Worm (Caenorhabditis elegans) whole organism, L3 larva: Measurements from ENCODE around the gene C05C8.7.

Source experiments
- R02D3.7 ChIP-seq: fragments of 150-350 bp; optimal IDR thresholded peaks from 2 replicates; lab custom pipeline; 2014; ENCODE audit warnings: missing biosample characterization, missing genetic modification characterization
- ZK546.5 ChIP-seq: sonication (generic microtip); optimal IDR thresholded peaks from 2 replicates; lab custom pipeline; 2017; ENCODE audit warnings: missing biosample characterization, missing genetic modification characterization
- aly-2 ChIP-seq: fragments of 150-350 bp; optimal IDR thresholded peaks from 2 replicates; lab custom pipeline; 2014; ENCODE audit warnings: missing biosample characterization, missing genetic modification characterization
- ama-1 ChIP-seq: fragments of 150-350 bp; optimal IDR thresholded peaks from 2 replicates; lab custom pipeline; 2018
- ceh-16 ChIP-seq: sonication (generic microtip); optimal IDR thresholded peaks from 2 replicates; lab custom pipeline; 2017; ENCODE audit warnings: missing biosample characterization, missing genetic modification characterization
- ceh-82 ChIP-seq: fragments of 150-350 bp; optimal IDR thresholded peaks from 2 replicates; lab custom pipeline; 2014; ENCODE audit warnings: missing biosample characterization, missing genetic modification characterization
- ceh-9 ChIP-seq: sonication (generic microtip); optimal IDR thresholded peaks from 2 replicates; lab custom pipeline; 2018; ENCODE audit warnings: missing biosample characterization, missing genetic modification characterization
- daf-12 ChIP-seq: fragments of 150-350 bp; optimal IDR thresholded peaks from 2 replicates; lab custom pipeline; 2014; ENCODE audit warnings: missing biosample characterization, missing genetic modification reagents, missing genetic modification characterization
- egl-27 ChIP-seq: sonication (generic microtip); optimal IDR thresholded peaks from 4 replicates; lab custom pipeline; 2017; ENCODE audit warnings: missing biosample characterization, missing genetic modification reagents, missing genetic modification characterization
- elt-1 ChIP-seq: fragments of 150-350 bp; optimal IDR thresholded peaks from 2 replicates; lab custom pipeline; 2014; ENCODE audit warnings: missing biosample characterization, missing genetic modification characterization
- elt-2 ChIP-seq: sonication (generic microtip); optimal IDR thresholded peaks from 2 replicates; lab custom pipeline; 2016; ENCODE audit warnings: missing genetic modification reagents, mild to moderate bottlenecking, missing genetic modification characterization, missing compliant biosample characterization
- elt-3 ChIP-seq, 3 experiments: fragments of 150-350 bp in 1 of 3; sonication (generic microtip) in 2 of 3; optimal IDR thresholded peaks; 2 replicates in 2 of 3; 4 replicates in 1 of 3; lab custom pipeline; 2014 to 2017; ENCODE audit warnings: missing biosample characterization in 3 of 3, missing genetic modification characterization in 3 of 3
- eor-1 ChIP-seq, 2 experiments: fragments of 150-350 bp; optimal IDR thresholded peaks; 2 replicates each; lab custom pipeline; 2014 to 2018; ENCODE audit warnings: missing biosample characterization in 2 of 2, missing genetic modification characterization in 2 of 2
- fkh-10 ChIP-seq: sonication (generic microtip); optimal IDR thresholded peaks from 2 replicates; lab custom pipeline; 2017; ENCODE audit warnings: missing biosample characterization, missing genetic modification reagents, missing genetic modification characterization
- fkh-2 ChIP-seq: fragments of 150-350 bp; optimal IDR thresholded peaks from 2 replicates; lab custom pipeline; 2014; ENCODE audit warnings: missing biosample characterization, missing genetic modification reagents, missing genetic modification characterization
- fos-1 ChIP-seq: fragments of 150-350 bp; optimal IDR thresholded peaks from 2 replicates; lab custom pipeline; 2014; ENCODE audit warnings: missing biosample characterization, missing genetic modification characterization
- hmg-11 ChIP-seq: sonication (generic microtip); optimal IDR thresholded peaks from 2 replicates; lab custom pipeline; 2016; ENCODE audit warnings: missing genetic modification characterization, missing compliant biosample characterization
- jun-1 ChIP-seq: fragments of 150-350 bp; optimal IDR thresholded peaks from 2 replicates; lab custom pipeline; 2014; ENCODE audit warnings: missing biosample characterization, missing genetic modification reagents, missing genetic modification characterization
- lin-15B ChIP-seq: fragments of 150-350 bp; optimal IDR thresholded peaks from 2 replicates; lab custom pipeline; 2014; ENCODE audit warnings: missing biosample characterization, missing genetic modification characterization
- lin-39 ChIP-seq: fragments of 150-350 bp; optimal IDR thresholded peaks from 2 replicates; lab custom pipeline; 2018; ENCODE audit warnings: missing biosample characterization, missing genetic modification reagents, missing genetic modification characterization
- lsy-12 ChIP-seq: sonication (generic microtip); optimal IDR thresholded peaks from 2 replicates; lab custom pipeline; 2016; ENCODE audit warnings: mild to moderate bottlenecking, missing genetic modification characterization, missing compliant biosample characterization
- mdl-1 ChIP-seq: fragments of 150-350 bp; optimal IDR thresholded peaks from 2 replicates; lab custom pipeline; 2014; ENCODE audit warnings: missing biosample characterization, missing genetic modification characterization
- mml-1 ChIP-seq: fragments of 150-350 bp; sonication (generic microtip); optimal IDR thresholded peaks from 3 replicates; lab custom pipeline; 2014; ENCODE audit warnings: missing biosample characterization, missing genetic modification characterization
- nfya-1 ChIP-seq: sonication (generic microtip); optimal IDR thresholded peaks from 2 replicates; lab custom pipeline; 2017; ENCODE audit warnings: missing genetic modification characterization, mild to moderate bottlenecking, missing compliant biosample characterization, antibody characterized with exemption, moderate library complexity; ENCODE audit not compliant: insufficient read depth
- nhr-23 ChIP-seq: fragments of 150-350 bp; optimal IDR thresholded peaks from 2 replicates; lab custom pipeline; 2014; ENCODE audit warnings: missing biosample characterization, missing genetic modification reagents, missing genetic modification characterization
- nhr-237 ChIP-seq: fragments of 150-350 bp; optimal IDR thresholded peaks from 2 replicates; lab custom pipeline; 2014; ENCODE audit warnings: missing biosample characterization, missing genetic modification characterization
- nhr-25 ChIP-seq: sonication (generic microtip); optimal IDR thresholded peaks from 2 replicates; lab custom pipeline; 2017; ENCODE audit warnings: missing biosample characterization, missing genetic modification characterization
- nhr-28 ChIP-seq: fragments of 150-350 bp; optimal IDR thresholded peaks from 2 replicates; lab custom pipeline; 2014; ENCODE audit warnings: missing biosample characterization, missing genetic modification characterization
- nhr-43 ChIP-seq: sonication (generic microtip); optimal IDR thresholded peaks from 2 replicates; lab custom pipeline; 2016; ENCODE audit warnings: mild to moderate bottlenecking, missing genetic modification characterization, missing compliant biosample characterization; ENCODE audit not compliant: poor library complexity, severe bottlenecking
- nhr-67 ChIP-seq: fragments of 150-350 bp; optimal IDR thresholded peaks from 2 replicates; lab custom pipeline; 2014; ENCODE audit warnings: missing biosample characterization, missing genetic modification characterization
- nhr-76 ChIP-seq: fragments of 150-350 bp; sonication (generic microtip); optimal IDR thresholded peaks from 5 replicates; lab custom pipeline; 2014; ENCODE audit warnings: missing biosample characterization, missing genetic modification characterization
- nhr-77 ChIP-seq: fragments of 150-350 bp; optimal IDR thresholded peaks from 2 replicates; lab custom pipeline; 2014; ENCODE audit warnings: missing biosample characterization, missing genetic modification characterization
- pha-4 ChIP-seq: fragments of 150-350 bp; optimal IDR thresholded peaks from 2 replicates; lab custom pipeline; 2014; ENCODE audit warnings: missing biosample characterization, missing genetic modification reagents, missing genetic modification characterization
- pqm-1 ChIP-seq: fragments of 150-350 bp; optimal IDR thresholded peaks from 2 replicates; lab custom pipeline; 2017; ENCODE audit warnings: missing biosample characterization, missing genetic modification characterization, inconsistent platforms
- sea-2 ChIP-seq: fragments of 150-350 bp; sonication (generic microtip); optimal IDR thresholded peaks from 4 replicates; lab custom pipeline; 2014; ENCODE audit warnings: missing biosample characterization, missing genetic modification reagents, missing genetic modification characterization
- skn-1 ChIP-seq: fragments of 150-350 bp; optimal IDR thresholded peaks from 2 replicates; lab custom pipeline; 2014; ENCODE audit warnings: missing biosample characterization, missing genetic modification characterization
- tbx-2 ChIP-seq: sonication (generic microtip); optimal IDR thresholded peaks from 2 replicates; lab custom pipeline; 2016; ENCODE audit warnings: mild to moderate bottlenecking, missing genetic modification characterization, missing compliant biosample characterization
- unc-39 ChIP-seq: sonication (generic microtip); optimal IDR thresholded peaks from 4 replicates; lab custom pipeline; 2017; ENCODE audit warnings: missing biosample characterization, missing genetic modification characterization
- zag-1 ChIP-seq: fragments of 150-350 bp; optimal IDR thresholded peaks from 2 replicates; lab custom pipeline; 2014; ENCODE audit warnings: missing biosample characterization, missing genetic modification characterization
- ztf-11 ChIP-seq: fragments of 150-350 bp; optimal IDR thresholded peaks from 2 replicates; lab custom pipeline; 2014; ENCODE audit warnings: missing biosample characterization, missing genetic modification characterization
- ztf-4 ChIP-seq: fragments of 150-350 bp; optimal IDR thresholded peaks from 2 replicates; lab custom pipeline; 2014; ENCODE audit warnings: missing biosample characterization, missing genetic modification characterization

C05C8.7 gene

DNA sequence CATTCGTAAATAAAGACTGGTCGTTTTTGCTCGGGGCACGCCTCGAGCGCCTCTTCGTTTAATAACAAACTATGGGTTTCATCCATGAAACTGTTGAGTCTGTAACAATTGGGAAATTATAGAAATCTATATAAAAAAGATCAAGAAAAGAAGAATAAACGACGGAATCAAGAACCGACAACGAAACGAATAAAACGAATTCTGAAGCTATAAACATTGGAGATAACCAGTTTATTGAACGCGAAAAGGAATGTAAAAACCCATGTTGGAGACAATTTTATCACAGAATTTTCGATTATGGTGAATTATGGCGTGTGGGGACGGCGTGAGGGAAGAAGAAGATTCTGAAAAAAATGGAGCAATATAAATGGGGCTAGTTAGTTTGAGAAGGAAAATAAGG, 32.0 kb downstream of the C05C8.7 start, which contains the start of gene soap-1:
TSS of gene soap-1 (minus strand) at position 101 of the 400 bp plus-strand sequence.
- TF ChIP-seq nhr-25 (tag; lab: Kevin White, UChicago) (no peak), lin-15B (tag; lab: Kevin White, UChicago) (no peak), lsy-12 (tag; lab: Kevin White, UChicago) (no peak), unc-39 (no peak), jun-1 (no peak), fos-1 (tag; lab: Kevin White, UChicago) (no peak), tbx-2 (tag; lab: Kevin White, UChicago) (no peak)

DNA sequence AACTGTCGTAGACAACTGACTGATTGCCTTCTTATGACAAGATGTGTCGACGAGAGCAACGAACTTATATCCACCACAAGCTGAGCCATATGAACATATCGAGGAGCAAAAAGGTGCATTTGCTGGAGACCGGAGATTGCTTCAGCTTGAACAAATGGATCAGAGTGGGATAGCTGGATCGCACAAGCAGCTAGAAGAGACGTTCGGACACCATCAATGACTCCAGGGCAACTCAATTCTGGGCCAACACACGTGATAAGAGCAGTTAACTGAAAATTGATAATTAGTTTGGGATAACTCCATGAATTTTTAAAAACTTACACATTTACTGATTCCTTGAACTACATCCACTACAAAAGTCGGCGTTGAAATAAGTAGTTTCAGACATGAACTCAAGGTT, 37.8 kb downstream of the C05C8.7 start:
- no peak for TF ChIP-seq unc-39
- TF ChIP-seq fkh-10, result no peak
- no peak for TF ChIP-seq nhr-237 (tag; lab: Kevin White, UChicago)

DNA sequence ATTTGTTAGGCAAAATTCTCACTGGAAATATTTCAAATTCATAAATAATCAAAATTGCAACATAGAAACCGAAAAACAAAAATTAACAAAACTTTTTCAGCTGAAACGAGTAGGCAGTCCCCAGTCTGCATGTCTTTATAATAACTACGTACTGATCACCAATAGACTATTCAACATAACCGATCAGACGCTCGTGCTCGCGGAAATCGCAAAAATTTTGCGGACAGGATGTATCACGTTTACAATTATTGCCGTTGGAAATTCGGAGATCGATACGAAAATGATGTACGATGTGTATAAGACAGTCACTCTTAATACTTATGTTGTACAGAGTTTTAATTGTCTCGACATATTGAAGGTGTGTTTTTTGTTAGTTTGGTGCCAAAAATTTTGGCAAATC, 45.5 kb downstream of the C05C8.7 start:
- TF ChIP-seq nhr-67 (tag; lab: Kevin White, UChicago) (no peak), ama-1 (lab: Kevin White, UChicago) (no peak), tbx-2 (tag; lab: Kevin White, UChicago) (no peak), mdl-1 (no peak), sea-2 (GFP tag; lab: Kevin White, UChicago) (no peak), zag-1 (tag; lab: Kevin White, UChicago) (no peak), R02D3.7 (tag; lab: Kevin White, UChicago) (no peak), hmg-11 (tag; lab: Kevin White, UChicago) (no peak), ceh-82 (tag; lab: Kevin White, UChicago) (no peak), elt-2 (tag; lab: Kevin White, UChicago) (no peak), egl-27 (tag; lab: Kevin White, UChicago) (no peak), daf-12 (tag; lab: Kevin White, UChicago) (no peak), ceh-16 (no peak), jun-1 (no peak)
- TF ChIP-seq, all 47 proteins: peak for 0

DNA sequence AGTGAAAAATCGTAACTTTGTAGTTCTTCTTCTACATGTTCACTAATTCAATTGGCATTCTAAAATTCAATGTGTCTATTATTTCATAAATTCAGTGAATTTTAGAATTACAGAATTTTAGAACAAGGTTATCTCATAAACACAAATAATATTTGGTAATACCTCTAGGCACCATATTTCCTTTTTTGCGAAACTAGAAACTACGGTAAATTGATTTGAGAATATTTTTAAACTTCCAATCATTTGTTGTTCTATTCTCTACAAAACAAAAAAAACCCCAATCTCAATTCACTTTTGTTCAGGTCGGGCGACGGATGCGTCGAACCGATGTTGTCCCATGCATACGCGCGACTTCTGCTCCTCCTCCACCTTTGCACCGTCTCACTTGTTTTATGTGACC, 46.9 kb downstream of the C05C8.7 start, which contains the start of gene F09G2.1:
TSS of gene F09G2.1 (plus strand) at position 301 of the 400 bp plus-strand sequence.
- TF ChIP-seq nfya-1 (tag; lab: Kevin White, UChicago) (no peak), sea-2 (GFP tag; lab: Kevin White, UChicago) (no peak), egl-27 (tag; lab: Kevin White, UChicago) (no peak), jun-1 (no peak), elt-3 (tag; optimal IDR thresholded peaks at IDR 0.05; lab: Kevin White, UChicago) (no peak), ztf-4 (tag; lab: Kevin White, UChicago) (no peak), fkh-10 (no peak), ztf-11 (tag; lab: Kevin White, UChicago) (no peak), nhr-67 (tag; lab: Kevin White, UChicago) (no peak), nhr-43 (tag; lab: Kevin White, UChicago) (no peak), ceh-82 (tag; lab: Kevin White, UChicago) (no peak), pha-4 (no peak), nhr-77 (tag; lab: Kevin White, UChicago) (no peak), nhr-28 (tag; lab: Kevin White, UChicago) (no peak)

DNA sequence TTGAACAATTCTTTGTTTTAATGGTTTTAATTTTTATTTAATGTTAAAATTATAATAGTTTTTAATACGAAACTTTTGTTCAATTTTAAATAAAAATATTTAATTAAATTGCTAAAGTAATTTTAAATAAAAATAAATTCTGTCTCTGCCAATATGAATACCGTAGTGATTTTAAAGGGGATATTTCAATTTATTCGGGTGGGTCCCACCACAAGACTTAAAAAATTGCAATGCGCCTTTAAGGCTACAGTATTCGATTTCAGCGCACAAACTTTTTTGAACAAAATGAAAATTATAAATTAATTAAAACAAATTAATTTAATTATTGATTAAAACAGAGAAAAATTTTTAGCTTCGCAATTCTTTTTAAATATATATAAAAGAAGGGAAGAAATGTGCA, 47.8 kb downstream of the C05C8.7 start:
- TF ChIP-seq lsy-12 (tag; lab: Kevin White, UChicago), result no peak
- no peak for TF ChIP-seq aly-2

DNA sequence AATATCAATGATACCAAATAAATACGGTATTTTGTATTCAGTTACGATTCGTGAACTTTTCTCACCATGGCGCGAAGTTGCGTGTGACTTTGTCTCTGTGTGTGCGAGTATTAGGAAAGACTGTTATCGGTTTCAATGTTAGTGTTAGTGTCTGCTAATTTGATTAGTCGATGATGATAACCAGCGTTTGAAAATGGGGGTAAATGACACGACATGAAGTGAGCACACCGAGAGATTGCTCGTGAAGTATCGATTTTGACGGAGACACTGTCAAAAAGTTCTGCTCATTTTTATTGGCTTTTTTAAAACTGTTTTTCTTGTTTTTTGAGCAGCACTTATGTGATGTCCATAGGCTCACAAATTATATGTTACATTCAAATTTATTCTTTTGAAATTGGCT, 48.4 kb downstream of the C05C8.7 start:
- TF ChIP-seq fos-1 (tag; lab: Kevin White, UChicago) (no peak), pha-4 (peak; percentile 52), fkh-2 (tag; lab: Kevin White, UChicago) (no peak), elt-2 (tag; lab: Kevin White, UChicago) (peak; percentile 85), nhr-25 (tag; lab: Kevin White, UChicago) (no peak), fkh-10 (no peak), nhr-43 (tag; lab: Kevin White, UChicago) (peak; percentile 19), lin-15B (tag; lab: Kevin White, UChicago) (no peak), nfya-1 (tag; lab: Kevin White, UChicago) (no peak), mml-1 (tag; lab: Kevin White, UChicago) (no peak), unc-39 (no peak), nhr-77 (tag; lab: Kevin White, UChicago) (no peak), nhr-23 (tag; lab: Kevin White, UChicago) (peak; percentile 5), lin-39 (no peak), aly-2 (peak; percentile 4), daf-12 (tag; lab: Kevin White, UChicago) (no peak), elt-1 (tag; lab: Kevin White, UChicago) (no peak), ama-1 (lab: Kevin White, UChicago) (peak; percentile 91), nhr-76 (tag; lab: Kevin White, UChicago) (no peak), elt-3 (tag; optimal IDR thresholded peaks at IDR 0.05; lab: Kevin White, UChicago) (no peak), ZK546.5 (no peak), eor-1 (tag; optimal IDR thresholded peaks at IDR 0.05; lab: Kevin White, UChicago) (no peak), ceh-9 (no peak), jun-1 (peak; percentile 24), skn-1 (peak; percentile 18), nhr-28 (tag; lab: Kevin White, UChicago) (no peak), lsy-12 (tag; lab: Kevin White, UChicago) (no peak), pqm-1 (tag; lab: Kevin White, UChicago) (peak; percentile 58)
